Worm (Caenorhabditis elegans): ENCODE data around the gene T13C2.3.
A peak's percentile ranks its signal among the peaks of the same experiment; 100 is the strongest.

T13C2.3 gene

ce11 chrII:6825732-6826131, 36.7 kb downstream of the T13C2.3 start:
- TF ChIP-seq nhr-28 (tag; optimal IDR thresholded peaks at IDR 0.05) (no peak), egl-27 (tag; optimal IDR thresholded peaks at IDR 0.05) (no peak), egl-5 (tag; optimal IDR thresholded peaks at IDR 0.05) (peak; percentile 45), nhr-25 (tag; optimal IDR thresholded peaks at IDR 0.05) (peak; percentile 38), lin-39 (tag; optimal IDR thresholded peaks at IDR 0.05) (peak; percentile 63), nfya-1 (tag; optimal IDR thresholded peaks at IDR 0.05; ENCODE audit: insufficient read depth) (peak; percentile 27), ztf-4 (tag; optimal IDR thresholded peaks at IDR 0.05) (no peak), nhr-43 (tag; optimal IDR thresholded peaks at IDR 0.05; ENCODE audit: poor library complexity, severe bottlenecking) (peak; percentile 63), nhr-67 (tag; optimal IDR thresholded peaks at IDR 0.05) (no peak), eor-1 (tag; optimal IDR thresholded peaks at IDR 0.05) (no peak), ama-1 (optimal IDR thresholded peaks at IDR 0.05) (no peak), unc-62 (GFP tag; optimal IDR thresholded peaks at IDR 0.05) (peak; percentile 91), nhr-23 (tag; optimal IDR thresholded peaks at IDR 0.05) (peak; percentile 53), nhr-76 (tag; optimal IDR thresholded peaks at IDR 0.05) (no peak), R02D3.7 (tag; optimal IDR thresholded peaks at IDR 0.05) (no peak)

ce11 chrII:6826726-6827125, 37.7 kb downstream of the T13C2.3 start:
- TF ChIP-seq egl-27 (tag; optimal IDR thresholded peaks at IDR 0.05) (no peak), zag-1 (tag; optimal IDR thresholded peaks at IDR 0.05) (no peak), elt-2 (tag; optimal IDR thresholded peaks at IDR 0.05) (peak; percentile 81), nfya-1 (tag; optimal IDR thresholded peaks at IDR 0.05; ENCODE audit: insufficient read depth) (peak; percentile 61), ztf-11 (tag; optimal IDR thresholded peaks at IDR 0.05) (no peak), unc-62 (GFP tag; optimal IDR thresholded peaks at IDR 0.05) (peak; percentile 55), fkh-2 (tag; optimal IDR thresholded peaks at IDR 0.05) (no peak), nhr-12 (tag; optimal IDR thresholded peaks at IDR 0.05) (no peak), nhr-25 (tag; optimal IDR thresholded peaks at IDR 0.05) (peak; percentile 37), elt-1 (tag; optimal IDR thresholded peaks at IDR 0.05) (no peak), pha-4 (tag; optimal IDR thresholded peaks at IDR 0.05) (peak; percentile 55), jun-1 (tag; optimal IDR thresholded peaks at IDR 0.05) (peak; percentile 38)

ce11 chrII:6827388-6827787, 38.3 kb downstream of the T13C2.3 start:
- peak; percentile 14 for TF ChIP-seq sea-2 (GFP tag; optimal IDR thresholded peaks at IDR 0.05)
- TF ChIP-seq pha-4 (tag; optimal IDR thresholded peaks at IDR 0.05) = peak; percentile 54
- peak; percentile 58 for TF ChIP-seq nhr-25 (tag; optimal IDR thresholded peaks at IDR 0.05)
- peak; percentile 35 for TF ChIP-seq elt-1 (tag; optimal IDR thresholded peaks at IDR 0.05)
- peak; percentile 68 for TF ChIP-seq nhr-23 (tag; optimal IDR thresholded peaks at IDR 0.05)
- TF ChIP-seq R02D3.7 (tag; optimal IDR thresholded peaks at IDR 0.05) = no peak
- TF ChIP-seq elt-2 (tag; optimal IDR thresholded peaks at IDR 0.05) = peak; percentile 34
- TF ChIP-seq snpc-4 (tag; optimal IDR thresholded peaks at IDR 0.05) = peak; percentile 25
- TF ChIP-seq nfya-1 (tag; optimal IDR thresholded peaks at IDR 0.05; ENCODE audit: insufficient read depth) = peak; percentile 61
- TF ChIP-seq elt-3 (tag; optimal IDR thresholded peaks at IDR 0.05) = peak in 1 of 3 experiments; percentile 34
- no peak for TF ChIP-seq lin-15B (tag; optimal IDR thresholded peaks at IDR 0.05)
- peak; percentile 52 for TF ChIP-seq egl-27 (tag; optimal IDR thresholded peaks at IDR 0.05)
- TF ChIP-seq nhr-43 (tag; optimal IDR thresholded peaks at IDR 0.05; ENCODE audit: poor library complexity, severe bottlenecking) = peak; percentile 43
- TF ChIP-seq jun-1 (tag; optimal IDR thresholded peaks at IDR 0.05) = peak; percentile 53
- TF ChIP-seq nhr-11 (tag; optimal IDR thresholded peaks at IDR 0.05) = no peak
- peak; percentile 78 for TF ChIP-seq lin-39 (tag; optimal IDR thresholded peaks at IDR 0.05)
- TF ChIP-seq unc-39 (tag; optimal IDR thresholded peaks at IDR 0.05) = no peak
- peak; percentile 35 for TF ChIP-seq unc-62 (GFP tag; optimal IDR thresholded peaks at IDR 0.05)

- no peak for TF ChIP-seq sea-2 (GFP tag; optimal IDR thresholded peaks at IDR 0.05)
- peak; percentile 55 for TF ChIP-seq lin-39 (tag; optimal IDR thresholded peaks at IDR 0.05)
- no peak for TF ChIP-seq nhr-237 (tag; optimal IDR thresholded peaks at IDR 0.05)
- peak; percentile 57 for TF ChIP-seq tbx-2 (tag; optimal IDR thresholded peaks at IDR 0.05)
- no peak for TF ChIP-seq ceh-28 (tag; optimal IDR thresholded peaks at IDR 0.05)
- no peak for TF ChIP-seq ztf-4 (tag; optimal IDR thresholded peaks at IDR 0.05)
- TF ChIP-seq nhr-76 (tag; optimal IDR thresholded peaks at IDR 0.05) = no peak
- TF ChIP-seq pha-4 (tag; optimal IDR thresholded peaks at IDR 0.05) = peak; percentile 41
- peak; percentile 4 for TF ChIP-seq egl-5 (tag; optimal IDR thresholded peaks at IDR 0.05)
- TF ChIP-seq pqm-1 (tag; optimal IDR thresholded peaks at IDR 0.05) = peak; percentile 2
- no peak for TF ChIP-seq snpc-4 (tag; optimal IDR thresholded peaks at IDR 0.05)
These were observed 39.2 kb downstream of the T13C2.3 start for ce11 chrII:6828073-6828900.

Measured in whole organism, L3 larva.